Fruit fly (Drosophila melanogaster) whole organism, prepupa: ENCODE results near the gene Zwilch.

Experiments used
- Blimp-1 ChIP-seq: fragments of 200-800 bp; sonication (Bioruptor generic); optimal IDR thresholded peaks from 3 replicates; lab custom pipeline; 2017; ENCODE audit warnings: missing biosample characterization, missing genetic modification characterization, mild to moderate bottlenecking, moderate library complexity, missing genetic modification reagents
- CG11294 ChIP-seq: fragments of 200-800 bp; sonication (Bioruptor generic); IDR thresholded peaks from 2 replicates; pipeline ENCODE4 v1.3.6; 2022; ENCODE audit warnings: missing biosample characterization, missing genetic modification characterization
- CG11762 ChIP-seq: fragments of 200-800 bp; sonication (Bioruptor generic); optimal IDR thresholded peaks from 3 replicates; lab custom pipeline; 2016; ENCODE audit warnings: missing biosample characterization, missing genetic modification characterization; ENCODE audit not compliant: insufficient read depth
- CG1621 ChIP-seq: fragments of 200-800 bp; sonication (Bioruptor generic); optimal IDR thresholded peaks from 3 replicates; lab custom pipeline; 2018; ENCODE audit warnings: missing biosample characterization, mild to moderate bottlenecking, missing genetic modification characterization
- CG3032 ChIP-seq: fragments of 200-800 bp; optimal IDR thresholded peaks from 2 replicates; lab custom pipeline; 2019; ENCODE audit warnings: missing biosample characterization, mild to moderate bottlenecking, missing genetic modification characterization, moderate library complexity
- CG4318 ChIP-seq: fragments of 200-800 bp; sonication (Bioruptor generic); optimal IDR thresholded peaks from 3 replicates; lab custom pipeline; 2017; ENCODE audit warnings: missing biosample characterization, mild to moderate bottlenecking, missing genetic modification characterization
- CG6854 ChIP-seq: fragments of 200-800 bp; sonication (Bioruptor generic); optimal IDR thresholded peaks from 2 replicates; lab custom pipeline; 2017; ENCODE audit warnings: missing biosample characterization, mild to moderate bottlenecking, missing genetic modification characterization
- CG8119 ChIP-seq: fragments of 200-800 bp; sonication (Bioruptor generic); IDR thresholded peaks from 3 replicates; pipeline ENCODE4 v1.3.6; 2022; ENCODE audit warnings: missing biosample characterization, missing genetic modification characterization
- CG8319 ChIP-seq: fragments of 200-800 bp; sonication (Bioruptor generic); optimal IDR thresholded peaks from 3 replicates; lab custom pipeline; 2016; ENCODE audit warnings: missing biosample characterization, missing genetic modification characterization
- CG9139 ChIP-seq: fragments of 200-800 bp; sonication (Bioruptor generic); optimal IDR thresholded peaks from 3 replicates; lab custom pipeline; 2017; ENCODE audit warnings: missing biosample characterization, mild to moderate bottlenecking, missing genetic modification characterization
- Eip78C ChIP-seq: fragments of 200-800 bp; sonication (Bioruptor generic); peaks from one replicate; lab custom pipeline; 2016; ENCODE audit warnings: missing biosample characterization, missing genetic modification characterization
- Eip93F ChIP-seq: fragments of 200-800 bp; sonication (Bioruptor generic); optimal IDR thresholded peaks from 2 replicates; lab custom pipeline; 2016; ENCODE audit warnings: missing biosample characterization, mild to moderate bottlenecking, missing genetic modification characterization
- Ets96B ChIP-seq: fragments of 200-800 bp; optimal IDR thresholded peaks from 2 replicates; lab custom pipeline; 2019; ENCODE audit warnings: missing biosample characterization, mild to moderate bottlenecking, missing genetic modification characterization, moderate library complexity
- Gug ChIP-seq: fragments of 200-800 bp; sonication (Bioruptor generic); IDR thresholded peaks from 2 replicates; pipeline ENCODE4 v1.3.6; 2022; ENCODE audit warnings: missing biosample characterization, missing genetic modification characterization
- Hr38 ChIP-seq: sonication (Bioruptor generic); optimal IDR thresholded peaks from 2 replicates; lab custom pipeline; 2016; ENCODE audit warnings: missing biosample characterization, missing genetic modification characterization
- Hr4 ChIP-seq: fragments of 200-800 bp; sonication (Bioruptor generic); optimal IDR thresholded peaks from 3 replicates; lab custom pipeline; 2016; ENCODE audit warnings: missing biosample characterization, missing genetic modification characterization
- Lpt ChIP-seq: fragments of 200-800 bp; sonication (Bioruptor generic); optimal IDR thresholded peaks from 3 replicates; lab custom pipeline; 2016; ENCODE audit warnings: missing biosample characterization, missing genetic modification characterization
- Met ChIP-seq: fragments of 200-800 bp; sonication (Bioruptor generic); optimal IDR thresholded peaks from 3 replicates; lab custom pipeline; 2016; ENCODE audit warnings: missing biosample characterization, missing genetic modification characterization
- acj6 ChIP-seq: fragments of 200-800 bp; sonication (Bioruptor generic); optimal IDR thresholded peaks from 3 replicates; lab custom pipeline; 2016; ENCODE audit warnings: missing biosample characterization, missing genetic modification characterization
- cyc ChIP-seq: fragments of 200-800 bp; sonication (Bioruptor generic); optimal IDR thresholded peaks from 3 replicates; lab custom pipeline; 2016; ENCODE audit warnings: missing biosample characterization, missing genetic modification characterization
- dsx ChIP-seq: fragments of 200-800 bp; optimal IDR thresholded peaks from 3 replicates; lab custom pipeline; 2019; ENCODE audit warnings: missing biosample characterization, mild to moderate bottlenecking, missing genetic modification characterization, moderate library complexity; ENCODE audit not compliant: poor library complexity, severe bottlenecking
- esn ChIP-seq: fragments of 200-800 bp; sonication (Bioruptor generic); optimal IDR thresholded peaks from 2 replicates; lab custom pipeline; 2016; ENCODE audit warnings: missing biosample characterization, mild to moderate bottlenecking, missing genetic modification characterization, moderate library complexity
- fd59A ChIP-seq: fragments of 200-800 bp; sonication (Bioruptor generic); optimal IDR thresholded peaks from 2 replicates; lab custom pipeline; 2017; ENCODE audit warnings: missing biosample characterization, mild to moderate bottlenecking, missing genetic modification characterization, missing genetic modification reagents
- fkh ChIP-seq: fragments of 200-800 bp; sonication (Bioruptor generic); optimal IDR thresholded peaks from 3 replicates; lab custom pipeline; 2017; ENCODE audit warnings: missing biosample characterization, mild to moderate bottlenecking, missing genetic modification characterization, moderate library complexity
- lz ChIP-seq: fragments of 200-800 bp; sonication (Bioruptor generic); optimal IDR thresholded peaks from 3 replicates; lab custom pipeline; 2016; ENCODE audit warnings: missing biosample characterization, missing genetic modification characterization
- pdm3 ChIP-seq: fragments of 200-800 bp; sonication (Bioruptor generic); optimal IDR thresholded peaks from 3 replicates; lab custom pipeline; 2016; ENCODE audit warnings: missing biosample characterization, missing genetic modification characterization
- salr ChIP-seq, 2 experiments: fragments of 200-800 bp; sonication (Bioruptor generic); optimal IDR thresholded peaks; 3 replicates each; lab custom pipeline; 2016 to 2018; ENCODE audit warnings: missing biosample characterization in 2 of 2, missing genetic modification characterization in 2 of 2, mild to moderate bottlenecking in 1 of 2
- spab ChIP-seq: fragments of 200-800 bp; sonication (Bioruptor generic); optimal IDR thresholded peaks from 2 replicates; lab custom pipeline; 2017; ENCODE audit warnings: missing biosample characterization, mild to moderate bottlenecking, missing genetic modification characterization, missing genetic modification reagents
- ss ChIP-seq, 2 experiments: fragments of 200-800 bp; sonication (Bioruptor generic); optimal IDR thresholded peaks; 2 replicates in 1 of 2; 3 replicates in 1 of 2; lab custom pipeline; 2017 to 2018; ENCODE audit warnings: mild to moderate bottlenecking in 2 of 2, missing biosample characterization in 2 of 2, missing genetic modification characterization in 2 of 2, moderate library complexity in 1 of 2
- svp ChIP-seq: fragments of 200-800 bp; sonication (Bioruptor generic); peaks from one replicate; lab custom pipeline; 2016; ENCODE audit warnings: missing biosample characterization, missing genetic modification characterization
- vri ChIP-seq: fragments of 200-800 bp; sonication (Bioruptor generic); optimal IDR thresholded peaks from 3 replicates; lab custom pipeline; 2016; ENCODE audit warnings: missing biosample characterization, mild to moderate bottlenecking, missing genetic modification characterization

The Zwilch gene

dm6 chr3R:31197142-31197994, 15.8 kb downstream of the Zwilch start (continued):
- peak; percentile 95 for TF ChIP-seq svp (GFP tag; lab: Kevin White, UChicago)
- TF ChIP-seq spab (GFP tag; lab: Kevin White, UChicago): no peak
- no peak for TF ChIP-seq CG11762 (GFP tag; lab: Kevin White, UChicago)
- TF ChIP-seq acj6: no peak
- no peak for TF ChIP-seq CG4318
- TF ChIP-seq dsx (GFP tag; lab: Kevin White, UChicago): no peak
- TF ChIP-seq Hr4: peak; percentile 8
- no peak for TF ChIP-seq ss (GFP tag; optimal IDR thresholded peaks at IDR 0.05; lab: Kevin White, UChicago)
- no peak for TF ChIP-seq Lpt (GFP tag; lab: Kevin White, UChicago)
- TF ChIP-seq CG11294 (GFP tag; lab: Robert Waterston, UW): no peak
- TF ChIP-seq cyc (GFP tag; lab: Kevin White, UChicago): peak; percentile 4
- peak; percentile 22 for TF ChIP-seq pdm3 (GFP tag; lab: Kevin White, UChicago)
- peak; percentile 7 for TF ChIP-seq lz
- peak; percentile 1 for TF ChIP-seq esn (GFP tag; lab: Kevin White, UChicago)
- no peak for TF ChIP-seq CG8119 (GFP tag; lab: Robert Waterston, UW)
- no peak for TF ChIP-seq fd59A (GFP tag; lab: Kevin White, UChicago)

- TF ChIP-seq CG8119 (GFP tag; lab: Robert Waterston, UW) (no peak), CG8319 (GFP tag; lab: Kevin White, UChicago) (no peak), fkh (GFP tag; lab: Kevin White, UChicago) (peak; percentile 10), CG3032 (tag; lab: Kevin White, UChicago) (no peak), Met (GFP tag; lab: Kevin White, UChicago) (no peak), Eip78C (GFP tag; lab: Kevin White, UChicago) (peak; percentile 51), Ets96B (tag; lab: Kevin White, UChicago) (no peak), Hr38 (GFP tag; lab: Kevin White, UChicago) (no peak), Gug (GFP tag; lab: Robert Waterston, UW) (0 out of 2 replicates have a peak, but pooled peaks have one; percentile 31), vri (no peak), CG9139 (no peak), Blimp-1 (GFP tag; lab: Kevin White, UChicago) (peak; percentile 3)
These were observed 16.4 kb downstream of the Zwilch start, which contains the start of gene CG1544 for dm6 chr3R:31196731-31197130. Gene CG1544 (plus strand): TSS chr3R:31196916.

dm6 chr3R:31195695-31196113, 17.5 kb downstream of the Zwilch start, which contains the start of gene mesh:
Gene mesh (minus strand): TSS chr3R:31195762.
- peak; percentile 61 for TF ChIP-seq Eip93F (GFP tag; lab: Kevin White, UChicago)
- TF ChIP-seq Hr4: no peak
- peak; percentile 89 for TF ChIP-seq vri
- TF ChIP-seq fkh (GFP tag; lab: Kevin White, UChicago): peak; percentile 67

- TF ChIP-seq fkh (GFP tag; lab: Kevin White, UChicago): peak; percentile 67
- no peak for TF ChIP-seq CG6854 (GFP tag; lab: Kevin White, UChicago)
- peak; percentile 18 for TF ChIP-seq Eip78C (GFP tag; lab: Kevin White, UChicago)
- TF ChIP-seq vri: peak; percentile 63
- TF ChIP-seq Eip93F (GFP tag; lab: Kevin White, UChicago): peak; percentile 16
- TF ChIP-seq lz: no peak
- no peak for TF ChIP-seq cyc (GFP tag; lab: Kevin White, UChicago)
- TF ChIP-seq CG1621 (tag; lab: Kevin White, UChicago): no peak
- TF ChIP-seq salr (GFP tag; optimal IDR thresholded peaks at IDR 0.05; lab: Kevin White, UChicago): no peak
These were observed 18.5 kb downstream of the Zwilch start for dm6 chr3R:31194627-31195026.
